Fruit fly (Drosophila melanogaster): Measurements from ENCODE around the gene CG31368.

The CG31368 gene

DNA sequence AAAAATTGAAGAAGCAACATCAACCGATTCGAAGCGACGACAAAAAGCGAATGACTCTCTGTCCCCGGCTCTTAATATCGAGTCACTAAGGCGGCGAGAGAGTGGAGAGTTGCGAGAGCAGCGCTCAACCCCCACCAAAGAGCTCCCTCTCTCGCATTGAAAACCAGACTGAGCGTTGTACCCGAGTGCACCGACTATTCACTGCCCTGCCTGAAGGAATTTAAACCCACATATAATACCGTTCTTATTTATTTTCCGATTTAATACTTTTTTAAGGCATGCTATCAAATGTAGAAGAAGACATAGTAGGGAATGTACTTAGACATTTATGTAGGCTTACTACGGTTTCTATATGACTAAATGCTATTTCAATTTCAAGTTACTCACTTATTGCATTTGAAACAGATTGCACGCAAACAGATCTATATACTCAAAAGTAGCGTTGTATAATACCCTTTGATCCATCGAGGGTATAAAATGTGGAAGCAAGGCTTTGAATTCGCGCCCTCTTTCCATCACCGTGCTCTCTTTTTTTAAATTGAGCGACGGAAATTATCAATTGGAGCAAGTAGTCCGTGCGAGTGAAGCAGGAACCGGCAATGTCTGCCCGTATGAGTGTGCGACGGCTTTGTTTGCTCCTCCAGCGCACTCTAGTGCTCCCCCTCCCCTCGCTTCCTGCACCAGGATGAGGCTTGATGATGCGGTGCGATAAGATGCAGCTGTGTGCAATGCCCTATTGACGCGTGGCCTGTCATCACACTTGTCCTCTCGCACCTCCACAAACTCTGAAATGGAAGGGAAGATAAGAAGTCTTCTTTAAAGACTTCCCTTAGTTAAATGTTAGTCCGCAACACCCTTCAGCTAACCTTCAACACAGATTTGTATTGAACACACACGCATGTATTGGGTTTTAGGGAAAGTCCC lies 4.8 kb downstream of the CG31368 start, which contains the start of gene mthl5 (continued):
- peak; percentile 84 to 90 for TF ChIP-seq bsh (GFP tag; optimal IDR thresholded peaks at IDR 0.05)
- peak; percentile 75 for TF ChIP-seq ranshi (GFP tag; IDR thresholded peaks at IDR 0.05)
- TF ChIP-seq salm (tag; optimal IDR thresholded peaks at IDR 0.05): peak; percentile 70
- TF ChIP-seq CG31441 (GFP tag; IDR thresholded peaks at IDR 0.05): peak; percentile 82
- TF ChIP-seq CrebB (tag; optimal IDR thresholded peaks at IDR 0.05): peak; percentile 42
- TF ChIP-seq CG17328 (GFP tag; IDR thresholded peaks at IDR 0.05): peak; percentile 74
- TF ChIP-seq CG6791 (GFP tag; IDR thresholded peaks at IDR 0.05; ENCODE audit: partially characterized antibody): no peak
- TF ChIP-seq CG15011 (GFP tag; optimal IDR thresholded peaks at IDR 0.05): peak; percentile 41
- TF ChIP-seq CTCF (GFP tag; optimal IDR thresholded peaks at IDR 0.05): peak; percentile 7
- TF ChIP-seq CG3281 (GFP tag; optimal IDR thresholded peaks at IDR 0.05): peak; percentile 64
- peak; percentile 70 for TF ChIP-seq CG4404 (GFP tag; IDR thresholded peaks at IDR 0.05)
- TF ChIP-seq CG13123 (GFP tag; optimal IDR thresholded peaks at IDR 0.05): no peak
- peak; percentile 56 for TF ChIP-seq CG14014 (GFP tag; IDR thresholded peaks at IDR 0.05)
- TF ChIP-seq Hr78 (GFP tag; optimal IDR thresholded peaks at IDR 0.05): peak in 1 of 2 experiments; percentile 51
- no peak for TF ChIP-seq CG16813 (GFP tag; IDR thresholded peaks at IDR 0.05; ENCODE audit: partially characterized antibody)
- TF ChIP-seq Sin3A (optimal IDR thresholded peaks at IDR 0.05): no peak
- TF ChIP-seq CG15479 (GFP tag; optimal IDR thresholded peaks at IDR 0.05): no peak
- peak; percentile 32 for TF ChIP-seq CG12744 (GFP tag; optimal IDR thresholded peaks at IDR 0.05)
- TF ChIP-seq CoRest (tag; optimal IDR thresholded peaks at IDR 0.05): peak; percentile 83
- peak; percentile 76 for TF ChIP-seq CG17359 (tag; optimal IDR thresholded peaks at IDR 0.05)
- no peak for TF ChIP-seq CG17568 (GFP tag; optimal IDR thresholded peaks at IDR 0.05)
- peak; percentile 96 for TF ChIP-seq row (GFP tag; IDR thresholded peaks at IDR 0.05)
- TF ChIP-seq CG10654 (GFP tag; optimal IDR thresholded peaks at IDR 0.05): peak; percentile 75
- TF ChIP-seq Dfd (GFP tag; optimal IDR thresholded peaks at IDR 0.05): no peak
- TF ChIP-seq Ssrp (tag; optimal IDR thresholded peaks at IDR 0.05): peak; percentile 81
- no peak for TF ChIP-seq br (optimal IDR thresholded peaks at IDR 0.05)
- no peak for TF ChIP-seq CG17912 (GFP tag; optimal IDR thresholded peaks at IDR 0.05)
- TF ChIP-seq pnt (GFP tag; optimal IDR thresholded peaks at IDR 0.05): peak; percentile 75
- peak; percentile 86 for TF ChIP-seq dmrt99B (tag; optimal IDR thresholded peaks at IDR 0.05)
- no peak for TF ChIP-seq zf30C (GFP tag; optimal IDR thresholded peaks at IDR 0.05)
- no peak for TF ChIP-seq Dp (GFP tag; optimal IDR thresholded peaks at IDR 0.05)
- TF ChIP-seq CG8089 (GFP tag; optimal IDR thresholded peaks at IDR 0.05): peak; percentile 51
- peak; percentile 58; the same call in 1 of the 3 replicates for TF ChIP-seq otp (GFP tag; IDR thresholded peaks at IDR 0.05)
- TF ChIP-seq wor (GFP tag; IDR thresholded peaks at IDR 0.05): peak; percentile 47; the same call in 1 of the 2 replicates
- TF ChIP-seq Pdp1 (GFP tag; optimal IDR thresholded peaks at IDR 0.05): peak; percentile 83 to 91
- peak; percentile 86 for TF ChIP-seq CG30403 (GFP tag; optimal IDR thresholded peaks at IDR 0.05)
- peak; percentile 61 for TF ChIP-seq Bteb2 (GFP tag; optimal IDR thresholded peaks at IDR 0.05)
- peak; percentile 44 for TF ChIP-seq CG9817 (tag; optimal IDR thresholded peaks at IDR 0.05)
- TF ChIP-seq kah (GFP tag; optimal IDR thresholded peaks at IDR 0.05): peak; percentile 55
- peak; percentile 61 for TF ChIP-seq H15 (GFP tag; IDR thresholded peaks at IDR 0.05)
- peak; percentile 65; the same call in 2 of the 3 replicates for TF ChIP-seq so (GFP tag; IDR thresholded peaks at IDR 0.05)
- no peak for TF ChIP-seq fd102C (GFP tag; optimal IDR thresholded peaks at IDR 0.05)
- peak; percentile 59 for TF ChIP-seq CG13296 (GFP tag; optimal IDR thresholded peaks at IDR 0.05)
- peak; percentile 56 for TF ChIP-seq ERR (GFP tag; optimal IDR thresholded peaks at IDR 0.05)
- peak; percentile 59 for TF ChIP-seq CG6272 (GFP tag; IDR thresholded peaks at IDR 0.05)
- TF ChIP-seq dm (GFP tag; optimal IDR thresholded peaks at IDR 0.05): peak; percentile 71
- TF ChIP-seq onecut (GFP tag; IDR thresholded peaks at IDR 0.05): peak; percentile 73
- TF ChIP-seq Xbp1 (GFP tag; optimal IDR thresholded peaks at IDR 0.05): peak; percentile 83
- peak; percentile 88 to 98 for TF ChIP-seq Trl (optimal IDR thresholded peaks at IDR 0.05)
- TF ChIP-seq Trl (GFP tag; optimal IDR thresholded peaks at IDR 0.05): peak; percentile 76

All from whole organism, embryonic.